Worm (Caenorhabditis elegans) whole organism, young adult: ENCODE measurements around the gene srbc-55.
"Not testable (repeated sequence)": the region's sequence is repeated elsewhere in the genome, so short reads cannot be mapped to it uniquely, and the experiment has no call there.

Experiments used
- D2030.7 ChIP-seq: fragments of 200-800 bp; sonication (Bioruptor generic); IDR thresholded peaks from 2 replicates; pipeline ENCODE4 v1.3.6; 2022; ENCODE audit warnings: missing genetic modification reagents, missing genetic modification characterization, missing compliant biosample characterization
- K12H6.12 ChIP-seq: fragments of 200-800 bp; sonication (Bioruptor generic); optimal IDR thresholded peaks from 2 replicates; lab custom pipeline; 2018; ENCODE audit warnings: mild to moderate bottlenecking, missing genetic modification characterization, missing compliant biosample characterization
- hsf-1 ChIP-seq: fragments of 200-800 bp; sonication (Bioruptor generic); IDR thresholded peaks from 2 replicates; pipeline ENCODE4 v1.3.6; 2022; ENCODE audit warnings: missing genetic modification reagents, missing genetic modification characterization, missing compliant biosample characterization
- lsl-1 ChIP-seq: fragments of 200-800 bp; sonication (Bioruptor generic); optimal IDR thresholded peaks from 2 replicates; lab custom pipeline; 2018; ENCODE audit warnings: mild to moderate bottlenecking, missing genetic modification characterization, moderate library complexity, missing compliant biosample characterization
- nfya-2 ChIP-seq: fragments of 200-800 bp; sonication (Bioruptor generic); IDR thresholded peaks from 2 replicates; pipeline ENCODE4 v1.3.6; 2022; ENCODE audit warnings: missing genetic modification reagents, missing genetic modification characterization, missing compliant biosample characterization
- nhr-80 ChIP-seq: sonication (generic microtip); optimal IDR thresholded peaks from 2 replicates; lab custom pipeline; 2016; ENCODE audit warnings: missing genetic modification characterization, missing compliant biosample characterization
- pha-4 ChIP-seq: fragments of 150-350 bp; sonication (generic microtip); optimal IDR thresholded peaks from 2 replicates; lab custom pipeline; 2014; ENCODE audit warnings: missing biosample characterization, missing genetic modification reagents, missing genetic modification characterization
- snpc-4 ChIP-seq, 5 experiments: fragments of 150-350 bp in 1 of 5; sonication (generic microtip) in 4 of 5; optimal IDR thresholded peaks; 2 replicates each; lab custom pipeline; 2014 to 2018; ENCODE audit warnings: missing genetic modification characterization in 5 of 5, missing biosample characterization in 3 of 5, antibody characterized with exemption in 2 of 5, mild to moderate bottlenecking in 2 of 5, missing compliant biosample characterization in 2 of 5, missing genotype in 2 of 5, moderate library complexity in 2 of 5, missing genetic modification reagents in 1 of 5
- tbx-9 ChIP-seq: sonication (generic microtip); optimal IDR thresholded peaks from 2 replicates; lab custom pipeline; 2016; ENCODE audit warnings: borderline replicate concordance, missing genetic modification characterization, inconsistent platforms, missing compliant biosample characterization
- tlf-1 ChIP-seq: fragments of 200-800 bp; sonication (Bioruptor generic); optimal IDR thresholded peaks from 2 replicates; lab custom pipeline; 2018; ENCODE audit warnings: mild to moderate bottlenecking, missing genetic modification characterization, missing compliant biosample characterization
- unc-130 ChIP-seq: sonication (generic microtip); optimal IDR thresholded peaks from 2 replicates; lab custom pipeline; 2016; ENCODE audit warnings: missing genetic modification reagents, missing genetic modification characterization, missing compliant biosample characterization
- xnd-1 ChIP-seq: sonication (generic microtip); optimal IDR thresholded peaks from 2 replicates; lab custom pipeline; 2016; ENCODE audit warnings: missing genotype, missing genetic modification reagents, missing genetic modification characterization, missing compliant biosample characterization

ce11 chrV:15803748-15804147, 26.1 kb downstream of the srbc-55 start, which contains the start of gene T26E4.18:
- not testable (repeated sequence) for TF ChIP-seq D2030.7 (GFP tag; lab: Robert Waterston, UW); xnd-1 (tag; lab: Kevin White, UChicago); lsl-1 (GFP tag; lab: Kevin White, UChicago); snpc-4 (GFP tag; optimal IDR thresholded peaks at IDR 0.05; lab: Kevin White, UChicago); snpc-4 (tag; optimal IDR thresholded peaks at IDR 0.05; lab: Kevin White, UChicago); tlf-1; K12H6.12 (tag; lab: Kevin White, UChicago); unc-130 (GFP tag; lab: Kevin White, UChicago); nhr-80 (tag; lab: Kevin White, UChicago); hsf-1 (GFP tag; lab: Robert Waterston, UW); tbx-9 (tag; lab: Kevin White, UChicago); nfya-2 (GFP tag; lab: Robert Waterston, UW); pha-4 (tag; lab: Kevin White, UChicago)
